Worm (Caenorhabditis elegans): ENCODE results near the gene F57B1.6.

DNA sequence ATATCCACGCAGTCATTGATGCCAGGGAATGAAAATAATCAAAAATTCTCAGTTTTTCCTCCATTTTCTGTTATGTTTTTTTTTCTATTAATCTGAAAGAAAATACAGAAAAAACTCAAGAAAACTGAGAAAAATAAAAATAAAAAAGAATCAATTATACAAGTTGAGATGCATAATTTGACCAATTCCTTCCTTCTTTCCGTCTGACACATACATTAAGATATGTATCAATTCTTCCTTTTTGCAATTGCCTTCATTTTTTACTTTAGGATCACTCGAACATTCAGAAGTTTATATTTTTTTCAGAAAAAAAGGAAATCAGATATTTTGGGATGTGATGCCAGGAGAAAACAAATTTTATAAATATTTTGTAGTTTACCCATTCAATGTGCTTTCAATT, 2.0 kb upstream of the F57B1.6 start, which contains the start of gene F57B1.5:
- TF ChIP-seq tbx-11 (GFP tag; IDR thresholded peaks at IDR 0.05) = no peak
- TF ChIP-seq ama-1 (optimal IDR thresholded peaks at IDR 0.05) = no peak

All from whole organism, early embryonic.